Worm (Caenorhabditis elegans) whole organism, dauer: Measurements from ENCODE around the gene grk-2.
"Not testable (repeated sequence)": the region's sequence is repeated elsewhere in the genome, so short reads cannot be mapped to it uniquely, and the experiment has no call there.

Source experiments
- unc-62 ChIP-seq: sonication (generic microtip); optimal IDR thresholded peaks from 2 replicates; lab custom pipeline; 2017; ENCODE audit warnings: missing biosample characterization, missing genetic modification reagents, missing genetic modification characterization

Gene grk-2

DNA sequence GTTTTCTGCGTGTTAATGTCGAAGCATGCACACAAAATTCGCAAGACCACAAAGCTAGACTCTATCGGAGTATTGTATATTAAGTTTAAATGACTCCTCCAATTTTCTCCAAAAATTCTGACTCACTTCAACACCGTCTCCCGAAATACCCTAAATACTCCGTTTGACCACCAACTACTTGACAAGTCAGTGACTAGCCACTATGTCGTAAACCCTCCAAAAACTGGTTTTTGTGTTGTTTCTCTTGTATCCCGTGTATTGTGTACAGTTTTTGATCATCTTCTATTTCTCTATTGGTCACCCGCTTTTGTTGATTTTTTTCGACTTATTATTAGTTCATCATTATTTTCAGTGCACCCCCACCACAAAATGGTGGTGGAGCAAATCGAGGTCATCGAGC, 17.6 kb upstream of the grk-2 start, which contains the start of gene C09F5.1:
Gene C09F5.1, plus strand, starts transcription at position 353 of the 400 bp plus-strand sequence.
- no peak for TF ChIP-seq unc-62

- no peak for TF ChIP-seq unc-62
Measured at ce11 chrIII:665173-665757, 10.7 kb upstream of the grk-2 start, which contains the start of gene C09F5.3. TSS of gene C09F5.3 (minus strand) at chrIII:665266.

DNA sequence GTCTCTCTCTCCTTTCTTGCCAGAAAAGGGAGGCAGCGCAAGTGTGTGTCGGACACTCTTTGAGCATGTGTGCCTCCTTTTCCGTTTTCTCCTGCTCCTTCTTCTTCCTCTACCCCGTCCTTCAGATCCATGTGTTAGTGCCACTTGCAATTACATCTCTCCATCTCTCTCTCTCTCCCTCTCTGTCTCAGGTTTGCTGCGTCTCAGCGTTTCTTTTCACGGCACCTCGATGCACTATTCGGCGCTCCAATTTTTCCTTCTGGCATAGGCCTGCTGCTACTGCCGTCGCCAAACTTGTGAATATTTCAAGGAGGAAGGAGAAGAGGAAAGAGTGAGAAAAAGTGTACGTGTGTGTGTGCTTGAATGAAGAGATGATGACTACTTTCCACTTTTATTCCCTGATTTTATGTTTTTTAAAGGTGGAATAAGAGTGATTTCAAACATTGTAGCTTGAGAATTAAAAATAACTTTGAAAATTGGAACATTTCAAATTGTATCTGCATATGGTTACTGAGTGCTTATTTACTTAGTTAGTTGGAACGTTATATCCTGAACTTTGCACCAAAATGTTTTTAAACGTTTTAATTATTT, 7.5 kb upstream of the grk-2 start, which contains the start of gene W02B3.3:
Gene W02B3.3, minus strand, starts transcription at position 131 of the 591 bp plus-strand sequence.
- TF ChIP-seq unc-62: no peak

DNA sequence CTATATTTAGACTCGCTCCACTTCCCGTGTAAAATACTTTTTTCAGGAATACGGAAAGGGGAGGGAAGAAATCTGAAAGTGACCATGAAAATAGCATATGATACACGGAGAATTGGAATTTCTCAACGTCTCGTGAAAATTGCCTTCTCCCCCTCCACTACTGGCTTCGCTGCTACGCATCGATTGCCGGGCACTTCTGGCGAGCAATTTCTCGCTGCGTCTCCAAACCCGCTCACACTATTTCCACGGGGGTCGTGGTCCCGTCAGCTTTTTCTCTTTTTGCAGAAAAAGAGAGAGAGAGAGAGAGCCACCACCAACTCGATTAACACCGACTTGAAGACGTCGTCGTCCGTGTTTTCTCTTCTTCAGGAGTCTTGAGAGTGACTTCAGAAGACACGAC, 4.9 kb upstream of the grk-2 start:
- TF ChIP-seq unc-62: no peak

ce11 chrIII:675413-675812, 509 bp upstream of the grk-2 start:
- no peak for TF ChIP-seq unc-62

DNA sequence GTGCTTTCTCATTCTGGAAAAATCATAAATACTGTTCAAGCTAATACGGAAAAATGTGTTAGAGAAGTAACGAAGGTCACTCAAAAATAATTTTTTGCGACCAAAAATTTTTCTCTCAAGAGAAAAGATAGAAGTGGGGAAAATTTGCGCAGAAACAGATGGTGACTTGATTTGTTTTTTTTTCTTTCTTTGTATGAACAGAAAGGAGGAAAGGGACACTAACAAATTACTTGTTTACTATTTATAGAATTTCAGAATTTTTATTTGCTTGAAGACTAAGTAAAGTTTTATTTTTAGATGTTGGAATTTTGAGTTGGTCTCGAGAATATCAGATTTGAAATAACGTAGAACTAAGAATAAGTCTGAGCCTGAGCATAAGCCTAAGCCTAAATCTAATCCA, 7.4 kb downstream of the grk-2 start, which contains the start of gene W02B3.4:
Gene W02B3.4, minus strand, starts transcription at position 101 of the 400 bp plus-strand sequence.
- no peak for TF ChIP-seq unc-62

- no peak for TF ChIP-seq unc-62
Measured at ce11 chrIII:688083-688482, 12.2 kb downstream of the grk-2 start.

DNA sequence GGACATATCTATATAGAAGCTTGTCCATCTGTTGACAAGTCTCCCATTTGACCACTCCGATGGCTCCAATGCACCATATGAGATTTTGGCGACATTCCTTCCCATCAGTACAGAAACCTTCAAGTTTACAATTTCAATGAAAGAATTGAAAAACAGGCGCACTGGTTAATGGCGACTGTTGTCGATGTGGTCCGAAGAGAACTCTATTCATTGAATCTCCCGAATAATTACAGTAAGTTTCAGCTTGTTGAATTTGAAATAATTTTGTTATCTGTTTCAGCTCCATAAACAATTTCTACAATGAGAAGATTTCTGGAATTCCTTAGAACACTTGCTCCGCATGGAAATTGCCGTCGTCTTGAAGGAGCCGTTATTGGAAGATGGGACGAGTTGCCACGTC, 12.9 kb downstream of the grk-2 start, which contains the start of gene elf-1:
Gene elf-1, plus strand, starts transcription at position 301 of the 400 bp plus-strand sequence.
- not testable (repeated sequence) for TF ChIP-seq unc-62

DNA sequence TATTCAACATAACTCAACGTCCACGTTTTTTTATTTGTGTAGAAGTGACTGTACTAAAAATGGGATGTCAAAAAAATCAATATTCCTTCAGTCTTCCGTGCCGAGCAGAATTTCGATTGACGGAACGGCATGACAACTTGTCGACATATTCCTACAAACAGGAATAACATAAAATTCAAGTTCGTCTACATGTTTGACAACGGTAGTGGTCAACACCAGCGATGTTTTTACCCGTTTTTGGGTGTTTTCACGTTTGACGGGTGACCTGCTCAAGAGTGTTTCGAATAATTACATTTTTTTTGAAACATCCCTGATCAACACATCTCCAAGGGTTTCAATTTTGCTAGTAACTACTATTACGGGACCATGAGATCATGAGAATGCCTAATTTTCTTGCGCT, 16.0 kb downstream of the grk-2 start, which contains the start of gene W02B3.7:
Gene W02B3.7, minus strand, starts transcription at position 101 of the 400 bp plus-strand sequence.
- no peak for TF ChIP-seq unc-62

- TF ChIP-seq unc-62: no peak
Measured at ce11 chrIII:696372-696771, 20.4 kb downstream of the grk-2 start, which contains the start of gene sel-15. TSS of gene sel-15 (minus strand) at chrIII:696472.

DNA sequence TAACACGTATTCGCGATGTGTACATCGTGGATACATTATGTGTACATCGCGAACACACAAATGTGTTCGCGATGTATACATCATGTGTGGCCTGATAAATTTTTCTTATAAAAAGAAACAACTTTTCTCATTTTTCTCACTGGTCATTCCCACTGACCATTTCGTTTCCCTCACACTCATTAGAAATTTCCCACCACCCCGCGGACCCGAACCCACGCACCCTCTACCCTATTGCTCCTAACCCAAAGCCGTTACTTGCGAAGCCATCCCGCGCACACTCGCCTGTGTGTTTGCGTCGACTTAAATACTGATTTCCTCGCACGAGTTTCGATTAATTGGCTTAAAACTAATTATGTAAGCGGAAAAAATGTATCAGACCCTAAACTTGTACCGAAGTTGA, 22.9 kb downstream of the grk-2 start:
- no peak for TF ChIP-seq unc-62

DNA sequence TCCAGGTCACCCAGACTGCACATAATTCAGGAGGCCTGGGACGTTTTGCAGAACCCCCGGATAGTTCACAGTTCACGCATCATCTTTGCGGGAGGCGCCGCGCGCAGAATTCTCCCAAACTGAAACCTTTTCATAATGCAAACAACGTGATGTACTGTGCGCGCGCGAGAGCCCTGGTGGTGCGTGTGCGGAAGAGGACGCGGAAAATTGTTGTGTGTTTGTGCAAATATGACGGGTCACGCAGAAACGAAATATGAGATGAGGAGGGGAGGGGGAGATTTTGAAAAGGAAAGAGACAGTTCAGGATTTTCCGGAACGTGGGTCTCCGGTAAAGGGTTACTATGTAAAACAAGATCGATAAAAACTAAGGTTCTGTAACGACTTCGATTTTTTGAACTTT, 34.1 kb downstream of the grk-2 start:
- no peak for TF ChIP-seq unc-62

DNA sequence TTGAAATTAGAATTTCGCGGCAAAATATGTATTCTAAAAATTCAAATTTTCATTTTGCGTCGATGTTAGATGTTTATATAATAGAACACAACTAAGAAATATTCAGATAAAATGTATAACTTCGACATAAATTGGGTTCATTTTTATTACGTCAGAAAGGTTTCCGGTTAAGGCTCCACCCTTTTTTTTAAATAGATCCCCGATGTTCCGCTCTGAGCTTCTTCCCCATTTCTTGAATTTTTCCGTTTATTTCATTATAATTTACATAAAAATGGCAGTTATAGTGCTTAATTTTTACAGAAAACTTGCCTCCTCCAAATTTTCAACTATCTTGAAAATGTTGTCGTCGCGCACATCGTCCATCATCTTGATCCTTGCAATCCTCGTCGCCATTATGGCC, 48.9 kb downstream of the grk-2 start, which contains the start of gene flp-24:
Gene flp-24, plus strand, starts transcription at position 301 of the 400 bp plus-strand sequence.
- TF ChIP-seq unc-62: no peak

DNA sequence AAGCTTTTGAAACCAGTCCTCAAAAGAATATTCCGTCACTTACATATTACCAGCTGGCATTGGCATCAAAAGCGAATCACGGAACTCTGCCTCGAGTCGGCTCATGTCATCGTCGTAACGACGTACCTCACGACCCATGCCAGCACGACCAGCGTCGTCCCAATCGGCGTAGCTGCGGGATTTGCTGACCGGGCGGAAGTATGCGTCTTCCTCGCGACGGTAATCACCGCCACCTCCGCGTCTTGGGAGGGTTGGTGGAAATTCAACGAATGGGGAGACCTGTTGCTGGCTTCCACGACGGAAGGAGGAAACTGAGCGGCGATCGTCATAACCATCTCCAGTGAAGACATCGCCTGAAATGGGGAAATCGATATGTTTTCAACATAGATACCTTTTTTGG, 52.2 kb downstream of the grk-2 start:
- no peak for TF ChIP-seq unc-62

DNA sequence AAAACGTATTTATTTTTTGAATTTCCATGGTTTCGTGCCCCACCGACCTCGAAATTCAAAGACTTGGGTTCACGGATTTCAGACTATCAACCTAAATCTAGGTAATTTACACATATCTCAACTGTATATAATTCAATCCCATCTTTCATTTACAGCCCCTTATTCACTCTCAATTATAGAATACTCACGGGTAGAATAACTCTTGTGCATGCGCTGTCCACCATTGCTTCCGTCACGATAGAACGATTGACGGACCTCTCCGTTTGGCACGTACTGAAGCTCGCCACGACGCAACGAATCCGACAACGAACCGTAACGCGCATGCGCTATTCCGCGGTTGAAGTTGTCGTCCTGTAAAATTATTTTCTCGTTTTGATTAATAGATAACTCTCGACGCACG, 52.8 kb downstream of the grk-2 start:
- no peak for TF ChIP-seq unc-62
